Fruit fly (Drosophila melanogaster): Measurements from ENCODE around the gene AMPKalpha.

AMPKalpha gene

dm6 chrX:1370104-1370802 lies 5.1 kb upstream of the AMPKalpha start, which contains the start of gene ssx (continued):
- TF ChIP-seq CG7745 (tag; optimal IDR thresholded peaks at IDR 0.05), result no peak
- TF ChIP-seq E2f2 (GFP tag; IDR thresholded peaks at IDR 0.05), result peak; percentile 23
- TF ChIP-seq gsb (GFP tag; IDR thresholded peaks at IDR 0.05), result no peak
- TF ChIP-seq CG16863 (GFP tag; optimal IDR thresholded peaks at IDR 0.05), result peak; percentile 41
- peak; percentile 69 for TF ChIP-seq ci (GFP tag; IDR thresholded peaks at IDR 0.05)
- no peak for TF ChIP-seq CG30431 (GFP tag; optimal IDR thresholded peaks at IDR 0.05)
- TF ChIP-seq ftz-f1 (GFP tag; optimal IDR thresholded peaks at IDR 0.05), result no peak
- peak; percentile 9 for TF ChIP-seq lbe (GFP tag; optimal IDR thresholded peaks at IDR 0.05)
- 0 out of 4 replicates have a peak, but pooled peaks have one; percentile 23 for TF ChIP-seq Gug (GFP tag; IDR thresholded peaks at IDR 0.05)
- TF ChIP-seq CG34422 (GFP tag; IDR thresholded peaks at IDR 0.05), result 0 out of 3 replicates have a peak, but pooled peaks have one; percentile 17
- peak; percentile 10 for TF ChIP-seq Mad (GFP tag; optimal IDR thresholded peaks at IDR 0.05)
- peak; percentile 22 for TF ChIP-seq bcd (GFP tag; optimal IDR thresholded peaks at IDR 0.05)
- TF ChIP-seq sens (GFP tag), result peak; percentile 70
- TF ChIP-seq ato (GFP tag; IDR thresholded peaks at IDR 0.05; ENCODE audit: partially characterized antibody), result peak; percentile 82
- TF ChIP-seq gfzf (GFP tag; optimal IDR thresholded peaks at IDR 0.05), result peak; percentile 50
- TF ChIP-seq CG31365 (tag; optimal IDR thresholded peaks at IDR 0.05), result no peak
- no peak for TF ChIP-seq Ravus (GFP tag; IDR thresholded peaks at IDR 0.05)
- TF ChIP-seq Aef1 (GFP tag; IDR thresholded peaks at IDR 0.05), result no peak
- peak; percentile 53 for TF ChIP-seq Mes4 (GFP tag; optimal IDR thresholded peaks at IDR 0.05)
- peak; percentile 39 for TF ChIP-seq CG12942 (GFP tag; optimal IDR thresholded peaks at IDR 0.05)
- 0 out of 2 replicates have a peak, but pooled peaks have one; percentile 46 for TF ChIP-seq CG5953 (GFP tag; IDR thresholded peaks at IDR 0.05)
- peak; percentile 12 for TF ChIP-seq Ssrp (tag; optimal IDR thresholded peaks at IDR 0.05)
- peak; percentile 70 for TF ChIP-seq CG17186 (GFP tag; optimal IDR thresholded peaks at IDR 0.05)
- no peak for TF ChIP-seq tup (GFP tag; optimal IDR thresholded peaks at IDR 0.05)
- no peak for TF ChIP-seq CG10431 (GFP tag; optimal IDR thresholded peaks at IDR 0.05)
- peak; percentile 52 for TF ChIP-seq vvl (GFP tag; IDR thresholded peaks at IDR 0.05)
- no peak for TF ChIP-seq danr (GFP tag; IDR thresholded peaks at IDR 0.05)
- peak; percentile 85 for TF ChIP-seq CG6791 (GFP tag; IDR thresholded peaks at IDR 0.05; ENCODE audit: partially characterized antibody)
- peak; percentile 75 for TF ChIP-seq unc-4 (GFP tag; IDR thresholded peaks at IDR 0.05; ENCODE audit: partially characterized antibody)
- TF ChIP-seq Kr (GFP tag; optimal IDR thresholded peaks at IDR 0.05), result no peak
- peak; percentile 67 for TF ChIP-seq CG30403 (GFP tag; optimal IDR thresholded peaks at IDR 0.05)

- TF ChIP-seq gcm (GFP tag; optimal IDR thresholded peaks at IDR 0.05) (peak; percentile 70), CG17385 (GFP tag; optimal IDR thresholded peaks at IDR 0.05) (no peak), CG4360 (GFP tag; IDR thresholded peaks at IDR 0.05) (peak; percentile 54), Dbx (GFP tag; IDR thresholded peaks at IDR 0.05) (no peak)
Observed at dm6 chrX:1372667-1373066, 2.7 kb upstream of the AMPKalpha start.

DNA sequence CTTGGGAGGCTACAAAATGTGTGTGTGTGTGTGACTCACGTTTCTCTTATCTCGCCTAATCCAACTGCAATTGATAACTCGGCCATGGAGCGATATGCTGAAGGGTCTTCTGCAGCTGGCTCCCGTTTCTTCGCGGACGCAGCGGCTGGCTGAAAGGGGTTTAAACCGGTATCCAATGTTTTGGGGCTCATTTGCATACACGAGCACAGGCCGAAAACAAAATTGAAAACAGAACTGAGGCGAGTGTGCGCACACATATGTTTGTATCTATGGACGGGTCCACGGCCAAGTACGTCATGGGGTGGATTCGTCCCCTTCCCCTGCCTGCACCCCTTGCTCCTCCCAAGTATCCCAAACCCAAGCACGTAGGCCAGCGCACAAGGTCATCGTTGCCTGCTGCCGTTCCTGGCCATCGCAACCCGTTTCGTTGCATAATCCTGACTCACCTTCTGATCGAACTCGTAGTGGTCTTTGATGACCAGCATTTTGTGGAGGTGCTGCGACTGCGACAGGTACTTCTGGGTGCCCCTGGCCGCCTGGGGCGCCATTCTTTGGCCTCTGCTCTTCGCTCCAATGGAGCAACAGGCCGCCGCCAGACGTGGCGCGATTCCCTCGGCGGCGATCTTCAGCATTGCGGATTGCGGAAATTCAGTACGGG lies 4.5 kb downstream of the AMPKalpha start:
- TF ChIP-seq ewg (GFP tag; optimal IDR thresholded peaks at IDR 0.05) (peak; percentile 35), ind (GFP tag; optimal IDR thresholded peaks at IDR 0.05) (no peak), Lim3 (GFP tag; IDR thresholded peaks at IDR 0.05) (no peak), Atf6 (GFP tag; IDR thresholded peaks at IDR 0.05) (0 out of 2 replicates have a peak, but pooled peaks have one; percentile 11), ftz-f1 (GFP tag; optimal IDR thresholded peaks at IDR 0.05) (peak; percentile 58), Pdp1 (GFP tag; optimal IDR thresholded peaks at IDR 0.05) (peak in 1 of 2 experiments; percentile 70), CG17186 (GFP tag; optimal IDR thresholded peaks at IDR 0.05) (no peak), CG2678 (tag; optimal IDR thresholded peaks at IDR 0.05) (no peak), crol (GFP tag; IDR thresholded peaks at IDR 0.05) (peak; percentile 58; the same call in 1 of the 2 replicates), vvl (GFP tag; IDR thresholded peaks at IDR 0.05) (peak; percentile 70), cg (GFP tag; optimal IDR thresholded peaks at IDR 0.05) (peak; percentile 17), Deaf1 (tag; optimal IDR thresholded peaks at IDR 0.05) (peak; percentile 55), CG16779 (GFP tag; IDR thresholded peaks at IDR 0.05) (no peak), MESR4 (GFP tag; optimal IDR thresholded peaks at IDR 0.05) (peak; percentile 49)

Data from whole organism, embryonic.